Worm (Caenorhabditis elegans) whole organism, L3 larva: ENCODE results near the gene C48D1.5.

Experiments used
- R02D3.7 ChIP-seq: fragments of 150-350 bp; optimal IDR thresholded peaks from 2 replicates; lab custom pipeline; 2014; ENCODE audit warnings: missing biosample characterization, missing genetic modification characterization
- ZK546.5 ChIP-seq: sonication (generic microtip); optimal IDR thresholded peaks from 2 replicates; lab custom pipeline; 2017; ENCODE audit warnings: missing biosample characterization, missing genetic modification characterization
- aly-2 ChIP-seq: fragments of 150-350 bp; optimal IDR thresholded peaks from 2 replicates; lab custom pipeline; 2014; ENCODE audit warnings: missing biosample characterization, missing genetic modification characterization
- ceh-16 ChIP-seq: sonication (generic microtip); optimal IDR thresholded peaks from 2 replicates; lab custom pipeline; 2017; ENCODE audit warnings: missing biosample characterization, missing genetic modification characterization
- ceh-28 ChIP-seq: fragments of 150-350 bp; optimal IDR thresholded peaks from 2 replicates; lab custom pipeline; 2014; ENCODE audit warnings: missing biosample characterization, missing genetic modification reagents, missing genetic modification characterization
- ceh-9 ChIP-seq: sonication (generic microtip); optimal IDR thresholded peaks from 2 replicates; lab custom pipeline; 2018; ENCODE audit warnings: missing biosample characterization, missing genetic modification characterization
- egl-27 ChIP-seq: sonication (generic microtip); optimal IDR thresholded peaks from 4 replicates; lab custom pipeline; 2017; ENCODE audit warnings: missing biosample characterization, missing genetic modification reagents, missing genetic modification characterization
- egl-5 ChIP-seq: fragments of 150-350 bp; optimal IDR thresholded peaks from 2 replicates; lab custom pipeline; 2017; ENCODE audit warnings: missing biosample characterization, missing genetic modification reagents, missing genetic modification characterization, inconsistent platforms
- elt-2 ChIP-seq: sonication (generic microtip); optimal IDR thresholded peaks from 2 replicates; lab custom pipeline; 2016; ENCODE audit warnings: missing genetic modification reagents, mild to moderate bottlenecking, missing genetic modification characterization, missing compliant biosample characterization
- elt-3 ChIP-seq, 3 experiments: fragments of 150-350 bp in 1 of 3; sonication (generic microtip) in 2 of 3; optimal IDR thresholded peaks; 2 replicates in 2 of 3; 4 replicates in 1 of 3; lab custom pipeline; 2014 to 2017; ENCODE audit warnings: missing biosample characterization in 3 of 3, missing genetic modification characterization in 3 of 3
- eor-1 ChIP-seq, 2 experiments: fragments of 150-350 bp; optimal IDR thresholded peaks; 2 replicates each; lab custom pipeline; 2014 to 2018; ENCODE audit warnings: missing biosample characterization in 2 of 2, missing genetic modification characterization in 2 of 2
- fkh-10 ChIP-seq: sonication (generic microtip); optimal IDR thresholded peaks from 2 replicates; lab custom pipeline; 2017; ENCODE audit warnings: missing biosample characterization, missing genetic modification reagents, missing genetic modification characterization
- fkh-2 ChIP-seq: fragments of 150-350 bp; optimal IDR thresholded peaks from 2 replicates; lab custom pipeline; 2014; ENCODE audit warnings: missing biosample characterization, missing genetic modification reagents, missing genetic modification characterization
- fos-1 ChIP-seq: fragments of 150-350 bp; optimal IDR thresholded peaks from 2 replicates; lab custom pipeline; 2014; ENCODE audit warnings: missing biosample characterization, missing genetic modification characterization
- lin-15B ChIP-seq: fragments of 150-350 bp; optimal IDR thresholded peaks from 2 replicates; lab custom pipeline; 2014; ENCODE audit warnings: missing biosample characterization, missing genetic modification characterization
- lin-39 ChIP-seq: fragments of 150-350 bp; optimal IDR thresholded peaks from 2 replicates; lab custom pipeline; 2018; ENCODE audit warnings: missing biosample characterization, missing genetic modification reagents, missing genetic modification characterization
- lsy-12 ChIP-seq: sonication (generic microtip); optimal IDR thresholded peaks from 2 replicates; lab custom pipeline; 2016; ENCODE audit warnings: mild to moderate bottlenecking, missing genetic modification characterization, missing compliant biosample characterization
- mdl-1 ChIP-seq: fragments of 150-350 bp; optimal IDR thresholded peaks from 2 replicates; lab custom pipeline; 2014; ENCODE audit warnings: missing biosample characterization, missing genetic modification characterization
- nfya-1 ChIP-seq: sonication (generic microtip); optimal IDR thresholded peaks from 2 replicates; lab custom pipeline; 2017; ENCODE audit warnings: missing genetic modification characterization, mild to moderate bottlenecking, missing compliant biosample characterization, antibody characterized with exemption, moderate library complexity; ENCODE audit not compliant: insufficient read depth
- nhr-11 ChIP-seq: fragments of 150-350 bp; optimal IDR thresholded peaks from 2 replicates; lab custom pipeline; 2014; ENCODE audit warnings: missing biosample characterization, missing genetic modification characterization
- nhr-12 ChIP-seq: fragments of 150-350 bp; optimal IDR thresholded peaks from 2 replicates; lab custom pipeline; 2014; ENCODE audit warnings: missing biosample characterization, missing genetic modification characterization
- nhr-23 ChIP-seq: fragments of 150-350 bp; optimal IDR thresholded peaks from 2 replicates; lab custom pipeline; 2014; ENCODE audit warnings: missing biosample characterization, missing genetic modification reagents, missing genetic modification characterization
- nhr-237 ChIP-seq: fragments of 150-350 bp; optimal IDR thresholded peaks from 2 replicates; lab custom pipeline; 2014; ENCODE audit warnings: missing biosample characterization, missing genetic modification characterization
- nhr-25 ChIP-seq: sonication (generic microtip); optimal IDR thresholded peaks from 2 replicates; lab custom pipeline; 2017; ENCODE audit warnings: missing biosample characterization, missing genetic modification characterization
- nhr-28 ChIP-seq: fragments of 150-350 bp; optimal IDR thresholded peaks from 2 replicates; lab custom pipeline; 2014; ENCODE audit warnings: missing biosample characterization, missing genetic modification characterization
- nhr-43 ChIP-seq: sonication (generic microtip); optimal IDR thresholded peaks from 2 replicates; lab custom pipeline; 2016; ENCODE audit warnings: mild to moderate bottlenecking, missing genetic modification characterization, missing compliant biosample characterization; ENCODE audit not compliant: poor library complexity, severe bottlenecking
- nhr-67 ChIP-seq: fragments of 150-350 bp; optimal IDR thresholded peaks from 2 replicates; lab custom pipeline; 2014; ENCODE audit warnings: missing biosample characterization, missing genetic modification characterization
- nhr-77 ChIP-seq: fragments of 150-350 bp; optimal IDR thresholded peaks from 2 replicates; lab custom pipeline; 2014; ENCODE audit warnings: missing biosample characterization, missing genetic modification characterization
- pha-4 ChIP-seq: fragments of 150-350 bp; optimal IDR thresholded peaks from 2 replicates; lab custom pipeline; 2014; ENCODE audit warnings: missing biosample characterization, missing genetic modification reagents, missing genetic modification characterization
- pqm-1 ChIP-seq: fragments of 150-350 bp; optimal IDR thresholded peaks from 2 replicates; lab custom pipeline; 2017; ENCODE audit warnings: missing biosample characterization, missing genetic modification characterization, inconsistent platforms
- snpc-4 ChIP-seq: fragments of 150-350 bp; optimal IDR thresholded peaks from 2 replicates; lab custom pipeline; 2014; ENCODE audit warnings: missing biosample characterization, missing genetic modification characterization
- tbx-2 ChIP-seq: sonication (generic microtip); optimal IDR thresholded peaks from 2 replicates; lab custom pipeline; 2016; ENCODE audit warnings: mild to moderate bottlenecking, missing genetic modification characterization, missing compliant biosample characterization
- unc-39 ChIP-seq: sonication (generic microtip); optimal IDR thresholded peaks from 4 replicates; lab custom pipeline; 2017; ENCODE audit warnings: missing biosample characterization, missing genetic modification characterization
- unc-62 ChIP-seq: fragments of 150-350 bp; sonication (generic microtip); optimal IDR thresholded peaks from 4 replicates; lab custom pipeline; 2014; ENCODE audit warnings: missing biosample characterization, missing genetic modification reagents, missing genetic modification characterization
- zag-1 ChIP-seq: fragments of 150-350 bp; optimal IDR thresholded peaks from 2 replicates; lab custom pipeline; 2014; ENCODE audit warnings: missing biosample characterization, missing genetic modification characterization
- ztf-11 ChIP-seq: fragments of 150-350 bp; optimal IDR thresholded peaks from 2 replicates; lab custom pipeline; 2014; ENCODE audit warnings: missing biosample characterization, missing genetic modification characterization

Gene C48D1.5

ce11 chrIV:13190075-13190474, 31.7 kb upstream of the C48D1.5 start:
- TF ChIP-seq aly-2 (tag; lab: Kevin White, UChicago) (no peak), nhr-28 (tag; lab: Kevin White, UChicago) (no peak), nhr-237 (tag; lab: Kevin White, UChicago) (no peak), mdl-1 (no peak), nhr-11 (tag; lab: Kevin White, UChicago) (no peak), elt-3 (tag; optimal IDR thresholded peaks at IDR 0.05; lab: Kevin White, UChicago) (no peak), fkh-10 (GFP tag; lab: Kevin White, UChicago) (no peak), R02D3.7 (tag; lab: Kevin White, UChicago) (no peak), ceh-9 (tag; lab: Kevin White, UChicago) (no peak), ZK546.5 (tag; lab: Kevin White, UChicago) (no peak), fos-1 (tag; lab: Kevin White, UChicago) (no peak)
- TF ChIP-seq, all 47 proteins: peak for 0

DNA sequence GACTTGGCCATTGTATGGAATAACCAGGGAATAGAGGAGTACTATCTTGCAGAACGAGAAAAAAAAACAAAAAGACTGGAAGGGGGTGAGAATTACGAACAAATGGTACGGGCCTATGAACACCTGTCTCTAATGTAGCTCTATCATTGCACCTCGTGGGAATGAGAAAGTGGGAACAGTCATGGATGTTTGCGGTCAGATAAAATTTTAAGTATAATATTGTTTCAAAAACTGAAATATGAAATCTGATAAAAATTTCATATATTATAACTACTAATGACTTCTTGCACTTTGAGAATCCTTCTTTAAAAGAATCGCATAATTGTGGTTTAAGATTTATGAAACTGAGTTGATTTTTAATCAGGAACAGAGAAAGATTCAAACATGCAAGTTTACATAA, 28.5 kb upstream of the C48D1.5 start, which contains the start of gene F58D2.5:
TSS of gene F58D2.5 (minus strand) at position 101 of the 400 bp plus-strand sequence.
- TF ChIP-seq unc-39 (no peak), ZK546.5 (tag; lab: Kevin White, UChicago) (no peak)

ce11 chrIV:13197282-13197681, 24.5 kb upstream of the C48D1.5 start, which contains the start of gene C48D1.1:
TSS of gene C48D1.1 (minus strand) at chrIV:13197382.
- no peak for TF ChIP-seq ceh-16
- no peak for TF ChIP-seq snpc-4 (tag; lab: Kevin White, UChicago)
- no peak for TF ChIP-seq fkh-2 (tag; lab: Kevin White, UChicago)
- TF ChIP-seq egl-27 (tag; lab: Kevin White, UChicago) = no peak
- no peak for TF ChIP-seq ceh-28 (tag; lab: Kevin White, UChicago)
- no peak for TF ChIP-seq nhr-77 (tag; lab: Kevin White, UChicago)
- TF ChIP-seq nhr-28 (tag; lab: Kevin White, UChicago) = no peak
- TF ChIP-seq nhr-23 (tag; lab: Kevin White, UChicago) = no peak
- no peak for TF ChIP-seq fos-1 (tag; lab: Kevin White, UChicago)
- TF ChIP-seq nhr-25 = no peak
- no peak for TF ChIP-seq pqm-1
- TF ChIP-seq elt-3 (tag; optimal IDR thresholded peaks at IDR 0.05; lab: Kevin White, UChicago) = no peak
- no peak for TF ChIP-seq nhr-67 (tag; lab: Kevin White, UChicago)
- TF ChIP-seq ZK546.5 (tag; lab: Kevin White, UChicago) = no peak
- no peak for TF ChIP-seq unc-62 (GFP tag; lab: Kevin White, UChicago)
- TF ChIP-seq eor-1 (tag; optimal IDR thresholded peaks at IDR 0.05; lab: Kevin White, UChicago) = no peak
- no peak for TF ChIP-seq nhr-12 (tag; lab: Kevin White, UChicago)

DNA sequence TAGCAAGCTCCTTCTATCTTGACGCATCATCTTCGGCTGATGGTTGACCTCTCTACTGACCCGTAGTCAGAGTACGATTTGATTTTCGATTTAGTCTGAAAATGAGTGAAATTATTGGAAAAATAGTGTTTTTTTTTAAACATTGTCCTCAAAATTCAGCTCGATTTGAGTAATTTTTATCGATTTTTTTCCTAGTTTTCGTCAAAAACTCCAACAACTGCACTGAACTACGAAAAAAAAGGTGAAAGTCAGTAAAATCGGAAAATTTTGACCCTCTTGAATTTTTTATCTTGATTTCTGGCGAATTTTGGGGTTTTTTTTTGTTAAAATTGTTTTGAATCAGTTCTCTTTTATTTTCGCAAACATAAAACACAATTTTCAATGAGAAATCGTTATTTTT, 17.7 kb upstream of the C48D1.5 start, which contains the start of gene ced-3:
TSS of gene ced-3 (minus strand) at position 101 of the 400 bp plus-strand sequence.
- TF ChIP-seq aly-2 (tag; lab: Kevin White, UChicago) (no peak), nfya-1 (tag; lab: Kevin White, UChicago) (no peak), fkh-10 (GFP tag; lab: Kevin White, UChicago) (no peak), unc-39 (no peak), tbx-2 (no peak), ZK546.5 (tag; lab: Kevin White, UChicago) (no peak), lsy-12 (tag; lab: Kevin White, UChicago) (no peak), zag-1 (tag; lab: Kevin White, UChicago) (no peak), nhr-43 (tag; lab: Kevin White, UChicago) (no peak), ceh-28 (tag; lab: Kevin White, UChicago) (no peak), pha-4 (tag; lab: Kevin White, UChicago) (no peak), nhr-23 (tag; lab: Kevin White, UChicago) (no peak), nhr-237 (tag; lab: Kevin White, UChicago) (no peak), egl-27 (tag; lab: Kevin White, UChicago) (no peak), ceh-9 (tag; lab: Kevin White, UChicago) (no peak)

DNA sequence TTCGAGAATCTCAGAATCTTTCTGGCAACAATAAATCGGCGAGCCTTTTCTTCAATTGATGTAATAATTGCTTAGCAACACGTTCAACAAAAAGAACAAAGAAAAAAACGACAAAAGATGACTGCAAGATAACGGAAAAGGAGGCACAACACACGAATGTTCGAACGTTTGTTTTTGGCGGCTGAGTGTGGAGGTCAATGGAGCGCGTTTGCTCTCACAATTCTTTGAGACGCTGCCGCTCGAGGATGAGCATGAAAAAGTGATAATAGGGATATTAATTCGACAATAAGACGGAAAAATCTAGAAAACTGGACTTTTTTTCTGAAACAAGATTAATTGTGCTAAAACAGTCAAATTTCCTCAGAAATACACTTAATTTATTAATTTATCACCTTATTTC, 15.9 kb upstream of the C48D1.5 start:
- TF ChIP-seq egl-5 (tag; lab: Kevin White, UChicago) (no peak), nhr-25 (no peak), tbx-2 (no peak), eor-1 (tag; optimal IDR thresholded peaks at IDR 0.05; lab: Kevin White, UChicago) (no peak), lin-39 (tag; lab: Kevin White, UChicago) (no peak), lin-15B (tag; lab: Kevin White, UChicago) (peak; percentile 51), elt-2 (peak; percentile 34), nhr-12 (tag; lab: Kevin White, UChicago) (no peak), nfya-1 (tag; lab: Kevin White, UChicago) (peak; percentile 49), pqm-1 (peak; percentile 7), ztf-11 (tag; lab: Kevin White, UChicago) (no peak)
